Fruit fly (Drosophila melanogaster) whole organism, embryonic: ENCODE results near the gene CG4953.

ENCODE experiments used
- CG10274 ChIP-seq: fragments of 200-800 bp; sonication (Bioruptor generic); optimal IDR thresholded peaks from 3 replicates; lab custom pipeline; 2017; ENCODE audit warnings: missing biosample characterization, mild to moderate bottlenecking, missing genetic modification characterization
- CG14710 ChIP-seq: fragments of 200-800 bp; sonication (Bioruptor generic); optimal IDR thresholded peaks from 3 replicates; lab custom pipeline; 2019; ENCODE audit warnings: missing biosample characterization, mild to moderate bottlenecking, missing genetic modification characterization, moderate library complexity
- CG14860 ChIP-seq: fragments of 200-800 bp; sonication (Bioruptor generic); IDR thresholded peaks from 3 replicates; pipeline ENCODE4 v1.3.6; 2022; ENCODE audit warnings: missing biosample characterization, missing genetic modification characterization; ENCODE audit not compliant: partially characterized antibody
- CG17829 ChIP-seq: fragments of 200-800 bp; optimal IDR thresholded peaks from 2 replicates; lab custom pipeline; 2019; ENCODE audit warnings: missing biosample characterization, mild to moderate bottlenecking, missing genetic modification characterization, moderate library complexity
- CG1832 ChIP-seq: fragments of 200-800 bp; sonication (Bioruptor generic); optimal IDR thresholded peaks from 2 replicates; lab custom pipeline; 2017; ENCODE audit warnings: missing biosample characterization, mild to moderate bottlenecking, missing genetic modification characterization, inconsistent platforms
- CG3065 ChIP-seq: fragments of 200-800 bp; sonication (Bioruptor generic); optimal IDR thresholded peaks from 2 replicates; lab custom pipeline; 2016; ENCODE audit warnings: missing biosample characterization, missing genetic modification characterization
- CG31365 ChIP-seq: fragments of 200-800 bp; sonication (Bioruptor generic); optimal IDR thresholded peaks from 2 replicates; lab custom pipeline; 2018; ENCODE audit warnings: missing biosample characterization, mild to moderate bottlenecking, missing genetic modification characterization
- CG34376 ChIP-seq: fragments of 200-800 bp; sonication (Bioruptor generic); optimal IDR thresholded peaks from 2 replicates; lab custom pipeline; 2018; ENCODE audit warnings: missing biosample characterization, mild to moderate bottlenecking, missing genetic modification characterization
- CG6683 ChIP-seq: fragments of 200-800 bp; sonication (Bioruptor generic); optimal IDR thresholded peaks from 2 replicates; lab custom pipeline; 2017; ENCODE audit warnings: missing biosample characterization, mild to moderate bottlenecking, missing genetic modification characterization, missing genetic modification reagents
- CG9727 ChIP-seq: fragments of 200-800 bp; sonication (Bioruptor generic); optimal IDR thresholded peaks from 3 replicates; lab custom pipeline; 2017; ENCODE audit warnings: missing biosample characterization, mild to moderate bottlenecking, missing genetic modification characterization
- CG9797 ChIP-seq: fragments of 200-800 bp; sonication (Bioruptor generic); optimal IDR thresholded peaks from 3 replicates; lab custom pipeline; 2018; ENCODE audit warnings: missing biosample characterization, mild to moderate bottlenecking, missing genetic modification characterization
- CG9876 ChIP-seq: fragments of 200-800 bp; sonication (Bioruptor generic); optimal IDR thresholded peaks from 2 replicates; lab custom pipeline; 2016; ENCODE audit warnings: missing biosample characterization, missing genetic modification characterization
- CHES-1-like ChIP-seq: fragments of 200-800 bp; sonication (Bioruptor generic); optimal IDR thresholded peaks from 2 replicates; lab custom pipeline; 2016; ENCODE audit warnings: missing biosample characterization, missing genetic modification characterization
- CTCF ChIP-seq: fragments of 200-800 bp; sonication (Bioruptor generic); optimal IDR thresholded peaks from 2 replicates; lab custom pipeline; 2017; ENCODE audit warnings: missing biosample characterization, mild to moderate bottlenecking, missing genetic modification characterization, moderate library complexity
- CoRest ChIP-seq: fragments of 200-800 bp; sonication (Bioruptor generic); optimal IDR thresholded peaks from 3 replicates; lab custom pipeline; 2018; ENCODE audit warnings: missing biosample characterization, mild to moderate bottlenecking, missing genetic modification characterization, moderate library complexity
- D ChIP-seq, 2 experiments: fragments of 200-800 bp in 1 of 2; fragments of >200 bp in 1 of 2; sonication (Bioruptor generic) in 1 of 2; optimal IDR thresholded peaks; 2 replicates in 1 of 2; 3 replicates in 1 of 2; lab custom pipeline; 2017; ENCODE audit warnings: mild to moderate bottlenecking in 1 of 2, missing biosample characterization in 1 of 2, missing genetic modification characterization in 1 of 2, missing genetic modification reagents in 1 of 2
- Dek ChIP-seq: fragments of 200-800 bp; sonication (Bioruptor generic); optimal IDR thresholded peaks from 3 replicates; lab custom pipeline; 2019; ENCODE audit warnings: missing biosample characterization, mild to moderate bottlenecking, missing genetic modification characterization, moderate library complexity
- Doc2 ChIP-seq: fragments of 200-800 bp; sonication (Bioruptor generic); IDR thresholded peaks from 2 replicates; pipeline ENCODE4 v1.3.6; 2022; ENCODE audit warnings: missing biosample characterization, missing genetic modification characterization
- E2f1 ChIP-seq: fragments of 200-800 bp; sonication (Bioruptor generic); IDR thresholded peaks from 2 replicates; pipeline ENCODE4 v1.3.6; 2022; ENCODE audit warnings: missing biosample characterization, missing genetic modification characterization
- Fer3 ChIP-seq: fragments of 200-800 bp; sonication (Bioruptor generic); optimal IDR thresholded peaks from 2 replicates; lab custom pipeline; 2018; ENCODE audit warnings: missing biosample characterization, mild to moderate bottlenecking, missing genetic modification characterization, moderate library complexity
- HLH54F ChIP-seq: fragments of 200-800 bp; sonication (Bioruptor generic); optimal IDR thresholded peaks from 3 replicates; lab custom pipeline; 2016; ENCODE audit warnings: missing biosample characterization, missing genetic modification characterization
- Hmx ChIP-seq: fragments of 200-800 bp; sonication (Bioruptor generic); optimal IDR thresholded peaks from 2 replicates; lab custom pipeline; 2016; ENCODE audit warnings: missing biosample characterization, missing genetic modification characterization
- MTF-1 ChIP-seq: fragments of 200-800 bp; sonication (Bioruptor generic); optimal IDR thresholded peaks from 2 replicates; lab custom pipeline; 2018; ENCODE audit warnings: missing biosample characterization, mild to moderate bottlenecking, missing genetic modification characterization, borderline replicate concordance
- NFAT ChIP-seq: fragments of 200-800 bp; sonication (Bioruptor generic); IDR thresholded peaks from 2 replicates; pipeline ENCODE4 v1.3.6; 2022; ENCODE audit warnings: missing biosample characterization, missing genetic modification characterization
- NfI ChIP-seq: fragments of 200-800 bp; sonication (Bioruptor generic); optimal IDR thresholded peaks from 3 replicates; lab custom pipeline; 2018; ENCODE audit warnings: missing biosample characterization, mild to moderate bottlenecking, missing genetic modification characterization, moderate library complexity
- Xrp1 ChIP-seq: fragments of 200-800 bp; sonication (Bioruptor generic); IDR thresholded peaks from 2 replicates; pipeline ENCODE4 v1.3.6; 2022; ENCODE audit warnings: missing biosample characterization, missing genetic modification characterization
- bab2 ChIP-seq: fragments of 200-800 bp; sonication (Bioruptor generic); optimal IDR thresholded peaks from 2 replicates; lab custom pipeline; 2016; ENCODE audit warnings: missing biosample characterization, missing genetic modification characterization
- cas ChIP-seq: fragments of 200-800 bp; sonication (Bioruptor generic); IDR thresholded peaks from 2 replicates; pipeline ENCODE4 v1.3.6; 2022; ENCODE audit warnings: missing biosample characterization, missing genetic modification characterization
- chm ChIP-seq: fragments of 200-800 bp; sonication (Bioruptor generic); IDR thresholded peaks from 2 replicates; pipeline ENCODE4 v1.3.6; 2022; ENCODE audit warnings: missing biosample characterization, missing genetic modification characterization
- crp ChIP-seq, 2 experiments: fragments of 200-800 bp; sonication (Bioruptor generic); optimal IDR thresholded peaks; 2 replicates in 1 of 2; 3 replicates in 1 of 2; lab custom pipeline; 2017; ENCODE audit warnings: missing biosample characterization in 2 of 2, missing genetic modification characterization in 2 of 2, mild to moderate bottlenecking in 1 of 2, moderate library complexity in 1 of 2
- disco-r ChIP-seq: fragments of 200-800 bp; sonication (Bioruptor generic); optimal IDR thresholded peaks from 2 replicates; lab custom pipeline; 2016; ENCODE audit warnings: missing biosample characterization, missing genetic modification characterization
- eve ChIP-seq, 2 experiments: fragments of >200 bp; optimal IDR thresholded peaks; 2 replicates each; lab custom pipeline; 2017; ENCODE audit warnings: missing biosample characterization in 2 of 2, missing genetic modification characterization in 2 of 2
- fru ChIP-seq: fragments of >200 bp; optimal IDR thresholded peaks from 2 replicates; lab custom pipeline; 2017
- gfzf ChIP-seq: fragments of 200-800 bp; sonication (Bioruptor generic); optimal IDR thresholded peaks from 2 replicates; lab custom pipeline; 2016; ENCODE audit warnings: missing biosample characterization, mild to moderate bottlenecking, missing genetic modification characterization, moderate library complexity
- hb ChIP-seq: fragments of 200-800 bp; sonication (Bioruptor generic); IDR thresholded peaks from 3 replicates; pipeline ENCODE4 v1.3.6; 2022; ENCODE audit warnings: missing biosample characterization, missing genetic modification characterization; ENCODE audit not compliant: partially characterized antibody
- hth ChIP-seq: fragments of >200 bp; optimal IDR thresholded peaks from 2 replicates; lab custom pipeline; 2017; ENCODE audit warnings: inconsistent platforms
- klu ChIP-seq: fragments of 200-800 bp; sonication (Bioruptor generic); IDR thresholded peaks from 2 replicates; pipeline ENCODE4 v1.3.6; 2022; ENCODE audit warnings: missing biosample characterization, missing genetic modification characterization
- lilli ChIP-seq: fragments of 200-800 bp; sonication (Bioruptor generic); optimal IDR thresholded peaks from 3 replicates; lab custom pipeline; 2016; ENCODE audit warnings: missing biosample characterization, missing genetic modification characterization
- luna ChIP-seq: fragments of 200-800 bp; sonication (Bioruptor generic); optimal IDR thresholded peaks from 2 replicates; lab custom pipeline; 2016; ENCODE audit warnings: missing biosample characterization, missing genetic modification characterization
- onecut ChIP-seq: fragments of 200-800 bp; sonication (Bioruptor generic); IDR thresholded peaks from 2 replicates; pipeline ENCODE4 v1.3.6; 2022; ENCODE audit warnings: missing biosample characterization, missing genetic modification characterization
- otp ChIP-seq: fragments of 200-800 bp; sonication (Bioruptor generic); IDR thresholded peaks from 3 replicates; pipeline ENCODE4, ENCODE4 v1.3.6; 2022; ENCODE audit warnings: missing biosample characterization, missing genetic modification characterization
- pfk ChIP-seq: fragments of 200-800 bp; sonication (Bioruptor generic); optimal IDR thresholded peaks from 2 replicates; lab custom pipeline; 2018; ENCODE audit warnings: missing biosample characterization, mild to moderate bottlenecking, missing genetic modification characterization, moderate library complexity
- ro ChIP-seq: fragments of 200-800 bp; sonication (Bioruptor generic); IDR thresholded peaks from 2 replicates; pipeline ENCODE4 v1.3.6; 2022; ENCODE audit warnings: missing biosample characterization, missing genetic modification characterization
- shn ChIP-seq: fragments of 200-800 bp; sonication (Bioruptor generic); optimal IDR thresholded peaks from 3 replicates; lab custom pipeline; 2016; ENCODE audit warnings: missing biosample characterization, missing genetic modification characterization
- stc ChIP-seq: fragments of 200-800 bp; sonication (Bioruptor generic); IDR thresholded peaks from 2 replicates; pipeline ENCODE4 v1.3.6; 2022; ENCODE audit warnings: missing biosample characterization, missing genetic modification characterization
- tap ChIP-seq: fragments of 200-800 bp; optimal IDR thresholded peaks from 3 replicates; lab custom pipeline; 2019; ENCODE audit warnings: missing biosample characterization, mild to moderate bottlenecking, missing genetic modification characterization, moderate library complexity
- tgo ChIP-seq: fragments of 200-800 bp; sonication (Bioruptor generic); IDR thresholded peaks from 3 replicates; pipeline ENCODE4 v1.3.6; 2022; ENCODE audit warnings: missing biosample characterization, missing genetic modification characterization
- trem ChIP-seq: fragments of 200-800 bp; optimal IDR thresholded peaks from 3 replicates; lab custom pipeline; 2019; ENCODE audit warnings: missing biosample characterization, mild to moderate bottlenecking, missing genetic modification characterization, moderate library complexity
- trh ChIP-seq: fragments of 200-800 bp; sonication (Bioruptor generic); optimal IDR thresholded peaks from 2 replicates; lab custom pipeline; 2016; ENCODE audit warnings: missing biosample characterization, missing genetic modification characterization
- twi ChIP-seq: fragments of 200-800 bp; optimal IDR thresholded peaks from 2 replicates; lab custom pipeline; 2019; ENCODE audit warnings: missing biosample characterization, mild to moderate bottlenecking, missing genetic modification characterization, moderate library complexity

The CG4953 gene

dm6 chr2L:10220501-10221386 lies 45.8 kb upstream of the CG4953 start, which contains the start of the genes Npc1a and Prosalpha6 (continued):
- TF ChIP-seq CG17829 (tag; lab: Kevin White, UChicago) (peak; percentile 31), disco-r (GFP tag; lab: Kevin White, UChicago) (no peak), fru (lab: Kevin White, UChicago) (no peak), CG34376 (GFP tag; lab: Kevin White, UChicago) (peak; percentile 36), CG9876 (GFP tag; lab: Kevin White, UChicago) (no peak), hb (GFP tag; lab: Robert Waterston, UW) (peak; percentile 71; the same call in 1 of the 3 replicates), pfk (GFP tag; lab: Kevin White, UChicago) (peak; percentile 95), ro (no peak), CG31365 (tag; lab: Kevin White, UChicago) (no peak), onecut (no peak), CG3065 (GFP tag; lab: Kevin White, UChicago) (no peak), NFAT (GFP tag; lab: Robert Waterston, UW) (no peak), Hmx (no peak), CG1832 (no peak), CHES-1-like (GFP tag; lab: Kevin White, UChicago) (no peak), twi (tag; lab: Kevin White, UChicago) (no peak), lilli (GFP tag; lab: Kevin White, UChicago) (peak; percentile 28), trem (tag; lab: Kevin White, UChicago) (peak; percentile 39), CG9797 (GFP tag; lab: Kevin White, UChicago) (peak; percentile 42), NfI (GFP tag; lab: Kevin White, UChicago) (no peak), CG6683 (GFP tag; lab: Kevin White, UChicago) (no peak), stc (GFP tag; lab: Robert Waterston, UW) (no peak), chm (GFP tag; lab: Robert Waterston, UW) (0 out of 2 replicates have a peak, but pooled peaks have one; percentile 10), D (optimal IDR thresholded peaks at IDR 0.05; lab: Kevin White, UChicago) (no peak), D (GFP tag; optimal IDR thresholded peaks at IDR 0.05; lab: Kevin White, UChicago) (no peak), CG14860 (peak; percentile 50; the same call in 1 of the 3 replicates), otp (no peak), hth (no peak), tgo (no peak), Dek (tag; lab: Kevin White, UChicago) (no peak), cas (GFP tag; lab: Robert Waterston, UW) (no peak), CG9727 (GFP tag; lab: Kevin White, UChicago) (peak; percentile 12), tap (tag; lab: Kevin White, UChicago) (no peak), CTCF (GFP tag; lab: Kevin White, UChicago) (no peak), HLH54F (GFP tag; lab: Kevin White, UChicago) (peak; percentile 5), Fer3 (tag; lab: Kevin White, UChicago) (no peak), gfzf (peak; percentile 8), CG10274 (no peak), luna (peak; percentile 2), MTF-1 (GFP tag; lab: Kevin White, UChicago) (no peak), Doc2 (GFP tag; lab: Robert Waterston, UW) (no peak), CG14710 (peak; percentile 70), E2f1 (GFP tag; lab: Robert Waterston, UW) (no peak), eve (GFP tag; optimal IDR thresholded peaks at IDR 0.05; lab: Kevin White, UChicago) (no peak), trh (GFP tag; lab: Kevin White, UChicago) (no peak), crp (GFP tag; optimal IDR thresholded peaks at IDR 0.05; lab: Kevin White, UChicago) (peak in 1 of 2 experiments; percentile 10), bab2 (GFP tag; lab: Kevin White, UChicago) (no peak), klu (no peak), Xrp1 (GFP tag; lab: Robert Waterston, UW) (no peak), CoRest (tag; lab: Kevin White, UChicago) (no peak), shn (GFP tag; lab: Kevin White, UChicago) (no peak)
